Worm (Caenorhabditis elegans) whole organism, young adult: ENCODE data around the gene ugt-15.
"Not testable (repeated sequence)": the region's sequence is repeated elsewhere in the genome, so short reads cannot be mapped to it uniquely, and the experiment has no call there.

Experiments
- B0019.2 ChIP-seq: fragments of 200-800 bp; sonication (Bioruptor generic); conservative IDR thresholded peaks from 2 replicates; pipeline ENCODE4 v1.3.6; 2022; ENCODE audit warnings: missing genetic modification reagents, missing genetic modification characterization, missing compliant biosample characterization
- F37B4.10 ChIP-seq: fragments of 200-800 bp; sonication (Bioruptor generic); IDR thresholded peaks from 2 replicates; pipeline ENCODE4 v1.3.6; 2022; ENCODE audit warnings: missing genetic modification characterization, missing compliant biosample characterization
- T07F8.4 ChIP-seq: sonication (generic microtip); optimal IDR thresholded peaks from 2 replicates; lab custom pipeline; 2016; ENCODE audit warnings: mild to moderate bottlenecking, missing genetic modification characterization, moderate library complexity, missing compliant biosample characterization
- akir-1 ChIP-seq: fragments of 200-800 bp; sonication (Bioruptor generic); optimal IDR thresholded peaks from 2 replicates; lab custom pipeline; 2018; ENCODE audit warnings: mild to moderate bottlenecking, missing genetic modification characterization, moderate library complexity, missing compliant biosample characterization
- aptf-3 ChIP-seq: fragments of 200-800 bp; sonication (Bioruptor generic); IDR thresholded peaks from 2 replicates; pipeline ENCODE4 v1.3.6; 2022; ENCODE audit warnings: missing genetic modification characterization, missing compliant biosample characterization
- atf-7 ChIP-seq: sonication (generic microtip); optimal IDR thresholded peaks from 2 replicates; lab custom pipeline; 2017; ENCODE audit warnings: mild to moderate bottlenecking, missing genetic modification characterization, missing compliant biosample characterization
- bed-2 ChIP-seq: fragments of 200-800 bp; sonication (Bioruptor generic); IDR thresholded peaks from 2 replicates; pipeline ENCODE4 v1.3.6; 2022; ENCODE audit warnings: missing genetic modification reagents, missing genetic modification characterization, missing compliant biosample characterization
- egl-44 ChIP-seq: fragments of 200-800 bp; sonication (Bioruptor generic); IDR thresholded peaks from 2 replicates; pipeline ENCODE4 v1.3.6; 2022; ENCODE audit warnings: missing genetic modification reagents, missing genetic modification characterization, missing compliant biosample characterization
- egrh-3 ChIP-seq: fragments of 200-800 bp; sonication (Bioruptor generic); IDR thresholded peaks from 2 replicates; pipeline ENCODE4 v1.3.6; 2022; ENCODE audit warnings: missing genetic modification reagents, missing genetic modification characterization, missing compliant biosample characterization
- him-1 ChIP-seq: sonication (generic microtip); optimal IDR thresholded peaks from 2 replicates; lab custom pipeline; 2016; ENCODE audit warnings: missing genotype, missing genetic modification reagents, missing genetic modification characterization, missing compliant biosample characterization
- let-526 ChIP-seq: fragments of 200-800 bp; sonication (Bioruptor generic); IDR thresholded peaks from 2 replicates; pipeline ENCODE4 v1.3.6; 2022; ENCODE audit warnings: missing genetic modification reagents, missing genetic modification characterization, missing compliant biosample characterization
- snpc-3.4 ChIP-seq: sonication (generic microtip); optimal IDR thresholded peaks from 2 replicates; lab custom pipeline; 2017; ENCODE audit warnings: missing genetic modification characterization, mild to moderate bottlenecking, missing compliant biosample characterization, antibody characterized with exemption, moderate library complexity, missing genotype, missing genetic modification reagents
- unc-62 ChIP-seq: fragments of 150-350 bp; optimal IDR thresholded peaks from 2 replicates; lab custom pipeline; 2014; ENCODE audit warnings: missing biosample characterization, missing genetic modification reagents, missing genetic modification characterization
- ztf-18 ChIP-seq: sonication (generic microtip); optimal IDR thresholded peaks from 2 replicates; lab custom pipeline; 2016; ENCODE audit warnings: missing genotype, mild to moderate bottlenecking, missing genetic modification characterization, missing compliant biosample characterization

ce11 chrV:12865615-12866014 lies 38.3 kb downstream of the ugt-15 start, which contains the start of gene T07F10.5:
- not testable (repeated sequence) for TF ChIP-seq snpc-3.4 (tag; lab: Kevin White, UChicago); ztf-18 (tag; lab: Kevin White, UChicago); unc-62 (GFP tag; lab: Kevin White, UChicago); bed-2; akir-1 (GFP tag; lab: Kevin White, UChicago); egrh-3 (GFP tag; lab: Robert Waterston, UW); atf-7 (tag; lab: Kevin White, UChicago); aptf-3 (GFP tag; lab: Robert Waterston, UW); T07F8.4 (tag; lab: Kevin White, UChicago); B0019.2 (GFP tag; lab: Robert Waterston, UW); egl-44 (GFP tag; lab: Robert Waterston, UW); let-526; him-1 (tag; lab: Kevin White, UChicago); F37B4.10 (GFP tag; lab: Robert Waterston, UW)
